Fruit fly (Drosophila melanogaster) whole organism, embryonic: ENCODE data around the gene boil.

Experiments
- Awh ChIP-seq: fragments of 200-800 bp; sonication (Bioruptor generic); IDR thresholded peaks from 2 replicates; pipeline ENCODE4, ENCODE4 v1.3.6; 2022; ENCODE audit warnings: missing biosample characterization, missing genetic modification characterization
- Bteb2 ChIP-seq: fragments of 200-800 bp; sonication (Bioruptor generic); optimal IDR thresholded peaks from 2 replicates; lab custom pipeline; 2016; ENCODE audit warnings: missing biosample characterization, missing genetic modification characterization
- CG1024 ChIP-seq: fragments of 200-800 bp; sonication (Bioruptor generic); IDR thresholded peaks from 2 replicates; pipeline ENCODE4 v1.3.6; 2022; ENCODE audit warnings: missing biosample characterization, missing genetic modification characterization
- CG10431 ChIP-seq: fragments of 200-800 bp; sonication (Bioruptor generic); optimal IDR thresholded peaks from 3 replicates; lab custom pipeline; 2018; ENCODE audit warnings: missing biosample characterization, mild to moderate bottlenecking, missing genetic modification characterization
- CG11456 ChIP-seq: fragments of 200-800 bp; sonication (Bioruptor generic); IDR thresholded peaks from 3 replicates; pipeline ENCODE4 v1.3.6; 2022; ENCODE audit warnings: missing biosample characterization, missing genetic modification characterization
- CG11560 ChIP-seq: fragments of 200-800 bp; sonication (Bioruptor generic); IDR thresholded peaks from 3 replicates; pipeline ENCODE4 v1.3.6; 2022; ENCODE audit warnings: missing biosample characterization, missing genetic modification characterization
- CG12299 ChIP-seq: fragments of 200-800 bp; sonication (Bioruptor generic); optimal IDR thresholded peaks from 2 replicates; lab custom pipeline; 2018; ENCODE audit warnings: missing biosample characterization, mild to moderate bottlenecking, missing genetic modification characterization
- CG13296 ChIP-seq: fragments of 200-800 bp; sonication (Bioruptor generic); optimal IDR thresholded peaks from 3 replicates; lab custom pipeline; 2018; ENCODE audit warnings: missing biosample characterization, mild to moderate bottlenecking, missing genetic modification characterization
- CG15269 ChIP-seq: fragments of 200-800 bp; sonication (Bioruptor generic); optimal IDR thresholded peaks from 2 replicates; lab custom pipeline; 2018; ENCODE audit warnings: missing biosample characterization, mild to moderate bottlenecking, missing genetic modification characterization, moderate library complexity
- CG1603 ChIP-seq: fragments of 200-800 bp; sonication (Bioruptor generic); optimal IDR thresholded peaks from 2 replicates; lab custom pipeline; 2019; ENCODE audit warnings: missing biosample characterization, mild to moderate bottlenecking, missing genetic modification characterization, moderate library complexity
- CG17359 ChIP-seq: fragments of 200-800 bp; sonication (Bioruptor generic); optimal IDR thresholded peaks from 3 replicates; lab custom pipeline; 2018; ENCODE audit warnings: missing biosample characterization, mild to moderate bottlenecking, missing genetic modification characterization, moderate library complexity
- CG17568 ChIP-seq: fragments of 200-800 bp; sonication (Bioruptor generic); optimal IDR thresholded peaks from 2 replicates; lab custom pipeline; 2018; ENCODE audit warnings: missing biosample characterization, mild to moderate bottlenecking, missing genetic modification characterization, moderate library complexity
- CG17802 ChIP-seq: fragments of 200-800 bp; sonication (Bioruptor generic); optimal IDR thresholded peaks from 2 replicates; lab custom pipeline; 2018; ENCODE audit warnings: missing biosample characterization, mild to moderate bottlenecking, missing genetic modification characterization, moderate library complexity
- CG18476 ChIP-seq: fragments of 200-800 bp; sonication (Bioruptor generic); optimal IDR thresholded peaks from 2 replicates; lab custom pipeline; 2016; ENCODE audit warnings: missing biosample characterization, mild to moderate bottlenecking, missing genetic modification characterization
- CG18764 ChIP-seq: fragments of 200-800 bp; sonication (Bioruptor generic); optimal IDR thresholded peaks from 3 replicates; lab custom pipeline; 2016; ENCODE audit warnings: missing biosample characterization, missing genetic modification characterization
- CG34224 ChIP-seq: fragments of 200-800 bp; sonication (Bioruptor generic); IDR thresholded peaks from 3 replicates; pipeline ENCODE4 v1.3.6; 2022; ENCODE audit warnings: missing biosample characterization, missing genetic modification characterization; ENCODE audit not compliant: partially characterized antibody
- CG4404 ChIP-seq: fragments of 200-800 bp; sonication (Bioruptor generic); IDR thresholded peaks from 2 replicates; pipeline ENCODE4 v1.3.6; 2022; ENCODE audit warnings: missing biosample characterization, missing genetic modification characterization
- CG8359 ChIP-seq: fragments of 200-800 bp; sonication (Bioruptor generic); optimal IDR thresholded peaks from 2 replicates; lab custom pipeline; 2017; ENCODE audit warnings: missing biosample characterization, mild to moderate bottlenecking, missing genetic modification characterization, borderline replicate concordance
- CG8924 ChIP-seq: fragments of 200-800 bp; optimal IDR thresholded peaks from 3 replicates; lab custom pipeline; 2019; ENCODE audit warnings: missing biosample characterization, mild to moderate bottlenecking, missing genetic modification characterization, moderate library complexity
- CG9215 ChIP-seq: fragments of 200-800 bp; sonication (Bioruptor generic); IDR thresholded peaks from 2 replicates; pipeline ENCODE4 v1.3.6; 2022; ENCODE audit warnings: missing biosample characterization, missing genetic modification characterization
- CTCF ChIP-seq: fragments of 200-800 bp; sonication (Bioruptor generic); optimal IDR thresholded peaks from 2 replicates; lab custom pipeline; 2017; ENCODE audit warnings: missing biosample characterization, mild to moderate bottlenecking, missing genetic modification characterization, moderate library complexity
- H2.0 ChIP-seq: fragments of 200-800 bp; sonication (Bioruptor generic); IDR thresholded peaks from 2 replicates; pipeline ENCODE4 v1.3.6; 2022; ENCODE audit warnings: missing biosample characterization, missing genetic modification characterization
- HLH4C ChIP-seq: fragments of 200-800 bp; sonication (Bioruptor generic); IDR thresholded peaks from 3 replicates; pipeline ENCODE4 v1.3.6; 2022; ENCODE audit warnings: missing biosample characterization, missing genetic modification characterization; ENCODE audit not compliant: partially characterized antibody
- MESR4 ChIP-seq: fragments of 200-800 bp; sonication (Bioruptor generic); optimal IDR thresholded peaks from 2 replicates; lab custom pipeline; 2018; ENCODE audit warnings: missing biosample characterization, mild to moderate bottlenecking, missing genetic modification characterization, moderate library complexity
- Max ChIP-seq: fragments of 200-800 bp; sonication (Bioruptor generic); optimal IDR thresholded peaks from 2 replicates; lab custom pipeline; 2016; ENCODE audit warnings: missing biosample characterization, mild to moderate bottlenecking, missing genetic modification characterization
- Mrtf ChIP-seq: fragments of 200-800 bp; sonication (Bioruptor generic); IDR thresholded peaks from 3 replicates; pipeline ENCODE4 v1.3.6; 2022; ENCODE audit warnings: missing biosample characterization, missing genetic modification characterization
- NFAT ChIP-seq: fragments of 200-800 bp; sonication (Bioruptor generic); IDR thresholded peaks from 2 replicates; pipeline ENCODE4 v1.3.6; 2022; ENCODE audit warnings: missing biosample characterization, missing genetic modification characterization
- Neu2 ChIP-seq: fragments of 200-800 bp; sonication (Bioruptor generic); optimal IDR thresholded peaks from 3 replicates; lab custom pipeline; 2016; ENCODE audit warnings: missing biosample characterization, missing genetic modification characterization, borderline replicate concordance
- Scr ChIP-seq: fragments of 200-800 bp; sonication (Bioruptor generic); IDR thresholded peaks from 2 replicates; pipeline ENCODE4 v1.3.6; 2022; ENCODE audit warnings: missing biosample characterization, missing genetic modification characterization; ENCODE audit not compliant: partially characterized antibody
- Sin3A ChIP-seq: fragments of >200 bp; optimal IDR thresholded peaks from 2 replicates; lab custom pipeline; 2018
- Stat92E ChIP-seq, 3 experiments: fragments of >200 bp in 2 of 3; fragments of 200-800 bp in 1 of 3; sonication (Bioruptor generic) in 1 of 3; optimal IDR thresholded peaks; 2 replicates each; lab custom pipeline; 2017 to 2019; ENCODE audit warnings: missing biosample characterization in 3 of 3, missing genetic modification characterization in 3 of 3, mild to moderate bottlenecking in 1 of 3, moderate library complexity in 1 of 3
- bab2 ChIP-seq: fragments of 200-800 bp; sonication (Bioruptor generic); optimal IDR thresholded peaks from 2 replicates; lab custom pipeline; 2016; ENCODE audit warnings: missing biosample characterization, missing genetic modification characterization
- bbx ChIP-seq: fragments of 200-800 bp; sonication (Bioruptor generic); IDR thresholded peaks from 2 replicates; pipeline ENCODE4 v1.3.6; 2022; ENCODE audit warnings: missing biosample characterization, missing genetic modification characterization; ENCODE audit not compliant: partially characterized antibody
- cato ChIP-seq: fragments of 200-800 bp; sonication (Bioruptor generic); optimal IDR thresholded peaks from 2 replicates; lab custom pipeline; 2016; ENCODE audit warnings: missing biosample characterization, missing genetic modification characterization, borderline replicate concordance
- chm ChIP-seq: fragments of 200-800 bp; sonication (Bioruptor generic); IDR thresholded peaks from 2 replicates; pipeline ENCODE4 v1.3.6; 2022; ENCODE audit warnings: missing biosample characterization, missing genetic modification characterization
- cwo ChIP-seq: fragments of 200-800 bp; sonication (Bioruptor generic); optimal IDR thresholded peaks from 3 replicates; lab custom pipeline; 2017; ENCODE audit warnings: missing biosample characterization, missing genetic modification characterization, mild to moderate bottlenecking, moderate library complexity, missing genetic modification reagents
- gfzf ChIP-seq: fragments of 200-800 bp; sonication (Bioruptor generic); optimal IDR thresholded peaks from 2 replicates; lab custom pipeline; 2016; ENCODE audit warnings: missing biosample characterization, mild to moderate bottlenecking, missing genetic modification characterization, moderate library complexity
- gt ChIP-seq: fragments of 200-800 bp; sonication (Bioruptor generic); IDR thresholded peaks from 2 replicates; pipeline ENCODE4 v1.3.6; 2022; ENCODE audit warnings: missing biosample characterization, missing genetic modification characterization
- hth ChIP-seq: fragments of >200 bp; optimal IDR thresholded peaks from 2 replicates; lab custom pipeline; 2017; ENCODE audit warnings: inconsistent platforms
- pan ChIP-seq, 4 experiments: fragments of >200 bp in 3 of 4; fragments of 200-800 bp in 1 of 4; sonication (Bioruptor generic) in 1 of 4; optimal IDR thresholded peaks in 3 of 4; IDR thresholded peaks in 1 of 4; 2 replicates each; pipeline versions ENCODE4 v1.3.6 to Lab custom; 2017 to 2022; ENCODE audit warnings: missing biosample characterization in 2 of 4, missing genetic modification characterization in 2 of 4, mixed read lengths in 1 of 4
- pzg ChIP-seq: fragments of 200-800 bp; sonication (Bioruptor generic); optimal IDR thresholded peaks from 3 replicates; lab custom pipeline; 2018; ENCODE audit warnings: missing biosample characterization, mild to moderate bottlenecking, missing genetic modification characterization, moderate library complexity
- rib ChIP-seq: fragments of 200-800 bp; sonication (Bioruptor generic); IDR thresholded peaks from 2 replicates; pipeline ENCODE4 v1.3.6; 2022; ENCODE audit warnings: missing biosample characterization, missing genetic modification characterization
- ro ChIP-seq: fragments of 200-800 bp; sonication (Bioruptor generic); IDR thresholded peaks from 2 replicates; pipeline ENCODE4 v1.3.6; 2022; ENCODE audit warnings: missing biosample characterization, missing genetic modification characterization
- run ChIP-seq: fragments of 200-800 bp; sonication (Bioruptor generic); optimal IDR thresholded peaks from 3 replicates; lab custom pipeline; 2018; ENCODE audit warnings: missing biosample characterization, mild to moderate bottlenecking, missing genetic modification characterization
- scrt ChIP-seq: fragments of 200-800 bp; sonication (Bioruptor generic); optimal IDR thresholded peaks from 2 replicates; lab custom pipeline; 2018; ENCODE audit warnings: missing biosample characterization, mild to moderate bottlenecking, missing genetic modification characterization, moderate library complexity
- toy ChIP-seq: fragments of 200-800 bp; sonication (Bioruptor generic); IDR thresholded peaks from 2 replicates; pipeline ENCODE4 v1.3.6; 2022; ENCODE audit warnings: missing biosample characterization, missing genetic modification characterization
- usp ChIP-seq: fragments of >200 bp; optimal IDR thresholded peaks from 2 replicates; lab custom pipeline; 2017; ENCODE audit warnings: missing biosample characterization, missing genetic modification characterization
- wdn ChIP-seq: fragments of 200-800 bp; sonication (Bioruptor generic); IDR thresholded peaks from 2 replicates; pipeline ENCODE4 v1.3.6; 2022; ENCODE audit warnings: missing biosample characterization, missing genetic modification characterization
- yki ChIP-seq: fragments of >200 bp; optimal IDR thresholded peaks from 3 replicates; lab custom pipeline; 2018

The boil gene

dm6 chrX:4909938-4910778 is 34.7 kb downstream of the boil start (continued):
- TF ChIP-seq CTCF (GFP tag; lab: Kevin White, UChicago) (peak; percentile 80), CG34224 (GFP tag; lab: Robert Waterston, UW) (no peak), Stat92E (GFP tag; optimal IDR thresholded peaks at IDR 0.05; lab: Kevin White, UChicago) (peak in 1 of 3 experiments; percentile 98), CG1603 (tag; lab: Kevin White, UChicago) (peak; percentile 98), CG10431 (GFP tag; lab: Kevin White, UChicago) (peak; percentile 99), CG15269 (tag; lab: Kevin White, UChicago) (peak; percentile 100), CG18476 (GFP tag; lab: Kevin White, UChicago) (peak; percentile 99), CG13296 (GFP tag; lab: Kevin White, UChicago) (peak; percentile 100), CG12299 (tag; lab: Kevin White, UChicago) (peak; percentile 99), hth (lab: Kevin White, UChicago) (no peak), H2.0 (GFP tag; lab: Robert Waterston, UW) (peak; percentile 100), ro (GFP tag; lab: Robert Waterston, UW) (peak; percentile 99), bbx (GFP tag; lab: Robert Waterston, UW) (no peak), Mrtf (peak; percentile 100), cwo (peak; percentile 99), CG4404 (peak; percentile 100), CG11560 (peak; percentile 96), CG1024 (peak; percentile 97), toy (GFP tag; lab: Robert Waterston, UW) (peak; percentile 99), CG18764 (GFP tag; lab: Kevin White, UChicago) (peak; percentile 99), CG17359 (peak; percentile 100), Scr (GFP tag; lab: Robert Waterston, UW) (peak; percentile 33; the same call in 1 of the 2 replicates), run (tag; lab: Kevin White, UChicago) (peak; percentile 99), gt (GFP tag; lab: Robert Waterston, UW) (peak; percentile 99), gfzf (GFP tag; lab: Kevin White, UChicago) (peak; percentile 43), MESR4 (GFP tag; lab: Kevin White, UChicago) (peak; percentile 92), wdn (GFP tag; lab: Robert Waterston, UW) (peak; percentile 100), pan (optimal IDR thresholded peaks at IDR 0.05; lab: Kevin White, UChicago) (no peak), pan (GFP tag; optimal IDR thresholded peaks at IDR 0.05 in 1 of 2, IDR thresholded peaks at IDR 0.05 in 1 of 2) (peak in 1 of 2 experiments; percentile 100), yki (lab: Kevin White, UChicago) (no peak), CG17568 (GFP tag; lab: Kevin White, UChicago) (peak; percentile 99), Max (peak; percentile 99), CG11456 (peak; percentile 100), Sin3A (no peak), CG17802 (tag; lab: Kevin White, UChicago) (peak; percentile 95), CG8924 (peak; percentile 100), HLH4C (GFP tag; lab: Robert Waterston, UW) (peak; percentile 27; the same call in 1 of the 3 replicates), pzg (GFP tag; lab: Kevin White, UChicago) (peak; percentile 48), Awh (peak; percentile 100), Bteb2 (peak; percentile 100), NFAT (GFP tag; lab: Robert Waterston, UW) (peak; percentile 100), rib (GFP tag; lab: Robert Waterston, UW) (peak; percentile 100), usp (GFP tag; lab: Kevin White, UChicago) (no peak), cato (GFP tag; lab: Kevin White, UChicago) (peak; percentile 100), CG8359 (GFP tag; lab: Kevin White, UChicago) (peak; percentile 97), Neu2 (peak; percentile 97), CG9215 (GFP tag; lab: Robert Waterston, UW) (peak; percentile 99), bab2 (peak; percentile 100), scrt (peak; percentile 99), chm (GFP tag; lab: Robert Waterston, UW) (peak; percentile 100)
